Fruit fly (Drosophila melanogaster) whole organism, embryonic: ENCODE results near the gene CG16775.

Experiments
- Bdp1 ChIP-seq: fragments of 200-800 bp; sonication (Bioruptor generic); optimal IDR thresholded peaks from 3 replicates; lab custom pipeline; 2016; ENCODE audit warnings: missing biosample characterization, missing genetic modification characterization
- C15 ChIP-seq: fragments of 200-800 bp; sonication (Bioruptor generic); IDR thresholded peaks from 3 replicates; pipeline ENCODE4 v1.3.6; 2022; ENCODE audit warnings: missing biosample characterization, missing genetic modification characterization
- CG10543 ChIP-seq: fragments of 200-800 bp; sonication (Bioruptor generic); optimal IDR thresholded peaks from 3 replicates; lab custom pipeline; 2017; ENCODE audit warnings: missing biosample characterization, mild to moderate bottlenecking, missing genetic modification characterization, moderate library complexity
- CG12155 ChIP-seq: fragments of 200-800 bp; sonication (Bioruptor generic); optimal IDR thresholded peaks from 3 replicates; lab custom pipeline; 2016; ENCODE audit warnings: missing biosample characterization, missing genetic modification characterization
- CG1602 ChIP-seq: fragments of 200-800 bp; sonication (Bioruptor generic); optimal IDR thresholded peaks from 3 replicates; lab custom pipeline; 2016; ENCODE audit warnings: missing biosample characterization, missing genetic modification characterization
- CG16813 ChIP-seq: fragments of 200-800 bp; sonication (Bioruptor generic); IDR thresholded peaks from 3 replicates; pipeline ENCODE4 v1.3.6; 2022; ENCODE audit warnings: missing biosample characterization, missing genetic modification characterization; ENCODE audit not compliant: partially characterized antibody
- CG17359 ChIP-seq: fragments of 200-800 bp; sonication (Bioruptor generic); optimal IDR thresholded peaks from 3 replicates; lab custom pipeline; 2018; ENCODE audit warnings: missing biosample characterization, mild to moderate bottlenecking, missing genetic modification characterization, moderate library complexity
- CG17568 ChIP-seq: fragments of 200-800 bp; sonication (Bioruptor generic); optimal IDR thresholded peaks from 2 replicates; lab custom pipeline; 2018; ENCODE audit warnings: missing biosample characterization, mild to moderate bottlenecking, missing genetic modification characterization, moderate library complexity
- CG2202 ChIP-seq: fragments of 200-800 bp; sonication (Bioruptor generic); optimal IDR thresholded peaks from 2 replicates; lab custom pipeline; 2018; ENCODE audit warnings: missing biosample characterization, mild to moderate bottlenecking, missing genetic modification characterization
- CG33213 ChIP-seq: fragments of 200-800 bp; sonication (Bioruptor generic); optimal IDR thresholded peaks from 3 replicates; lab custom pipeline; 2016; ENCODE audit warnings: missing biosample characterization, missing genetic modification characterization
- CG3726 ChIP-seq: fragments of 200-800 bp; sonication (Bioruptor generic); IDR thresholded peaks from 3 replicates; pipeline ENCODE4, ENCODE4 v1.3.6; 2022; ENCODE audit warnings: missing biosample characterization, missing genetic modification characterization
- CG4282 ChIP-seq: fragments of 200-800 bp; sonication (Bioruptor generic); optimal IDR thresholded peaks from 2 replicates; lab custom pipeline; 2016; ENCODE audit warnings: missing biosample characterization, missing genetic modification characterization
- CG4360 ChIP-seq: fragments of 200-800 bp; sonication (Bioruptor generic); IDR thresholded peaks from 2 replicates; pipeline ENCODE4 v1.3.6; 2022; ENCODE audit warnings: missing biosample characterization, missing genetic modification characterization
- CG7745 ChIP-seq: fragments of 200-800 bp; sonication (Bioruptor generic); optimal IDR thresholded peaks from 2 replicates; lab custom pipeline; 2018; ENCODE audit warnings: missing biosample characterization, mild to moderate bottlenecking, missing genetic modification characterization, moderate library complexity
- CG8944 ChIP-seq: fragments of 200-800 bp; sonication (Bioruptor generic); optimal IDR thresholded peaks from 3 replicates; lab custom pipeline; 2016; ENCODE audit warnings: missing biosample characterization, missing genetic modification characterization
- CTCF ChIP-seq: fragments of 200-800 bp; sonication (Bioruptor generic); optimal IDR thresholded peaks from 2 replicates; lab custom pipeline; 2017; ENCODE audit warnings: missing biosample characterization, mild to moderate bottlenecking, missing genetic modification characterization, moderate library complexity
- Doc3 ChIP-seq: fragments of 200-800 bp; sonication (Bioruptor generic); IDR thresholded peaks from 3 replicates; pipeline ENCODE4 v1.3.6; 2022; ENCODE audit warnings: missing biosample characterization, missing genetic modification characterization; ENCODE audit not compliant: partially characterized antibody
- Dp ChIP-seq: fragments of 200-800 bp; sonication (Bioruptor generic); optimal IDR thresholded peaks from 2 replicates; lab custom pipeline; 2018; ENCODE audit warnings: missing biosample characterization, mild to moderate bottlenecking, missing genetic modification characterization, moderate library complexity
- H2.0 ChIP-seq: fragments of 200-800 bp; sonication (Bioruptor generic); IDR thresholded peaks from 2 replicates; pipeline ENCODE4 v1.3.6; 2022; ENCODE audit warnings: missing biosample characterization, missing genetic modification characterization
- Med ChIP-seq: fragments of 200-800 bp; sonication (Bioruptor generic); peaks from one replicate; lab custom pipeline; 2016; ENCODE audit warnings: missing biosample characterization, missing genetic modification characterization, mild to moderate bottlenecking, inconsistent platforms, moderate library complexity
- Myb ChIP-seq: fragments of 200-800 bp; sonication (Bioruptor generic); optimal IDR thresholded peaks from 2 replicates; lab custom pipeline; 2016; ENCODE audit warnings: missing biosample characterization, missing genetic modification characterization
- NK7.1 ChIP-seq: fragments of 200-800 bp; sonication (Bioruptor generic); optimal IDR thresholded peaks from 3 replicates; lab custom pipeline; 2016; ENCODE audit warnings: missing biosample characterization, missing genetic modification characterization
- Nf-YC ChIP-seq: fragments of 200-800 bp; optimal IDR thresholded peaks from 3 replicates; lab custom pipeline; 2019; ENCODE audit warnings: missing biosample characterization, mild to moderate bottlenecking, missing genetic modification characterization, moderate library complexity
- NfI ChIP-seq: fragments of 200-800 bp; sonication (Bioruptor generic); optimal IDR thresholded peaks from 3 replicates; lab custom pipeline; 2018; ENCODE audit warnings: missing biosample characterization, mild to moderate bottlenecking, missing genetic modification characterization, moderate library complexity
- PHDP ChIP-seq: fragments of 200-800 bp; sonication (Bioruptor generic); optimal IDR thresholded peaks from 3 replicates; lab custom pipeline; 2018; ENCODE audit warnings: missing biosample characterization, mild to moderate bottlenecking, missing genetic modification characterization, moderate library complexity
- Ravus ChIP-seq: fragments of 200-800 bp; sonication (Bioruptor generic); IDR thresholded peaks from 2 replicates; pipeline ENCODE4 v1.3.6; 2022; ENCODE audit warnings: missing biosample characterization, missing genetic modification characterization
- Rfx ChIP-seq: fragments of 200-800 bp; sonication (Bioruptor generic); IDR thresholded peaks from 2 replicates; pipeline ENCODE4 v1.3.6; 2022; ENCODE audit warnings: missing biosample characterization, missing genetic modification characterization
- TFAM ChIP-seq: fragments of 200-800 bp; sonication (Bioruptor generic); optimal IDR thresholded peaks from 2 replicates; lab custom pipeline; 2017; ENCODE audit warnings: missing biosample characterization, missing genetic modification characterization, inconsistent platforms
- Xrp1 ChIP-seq: fragments of 200-800 bp; sonication (Bioruptor generic); IDR thresholded peaks from 2 replicates; pipeline ENCODE4 v1.3.6; 2022; ENCODE audit warnings: missing biosample characterization, missing genetic modification characterization
- YL-1 ChIP-seq: fragments of 200-800 bp; sonication (Bioruptor generic); optimal IDR thresholded peaks from 3 replicates; lab custom pipeline; 2017; ENCODE audit warnings: missing biosample characterization, mild to moderate bottlenecking, missing genetic modification characterization
- bbx ChIP-seq: fragments of 200-800 bp; sonication (Bioruptor generic); IDR thresholded peaks from 2 replicates; pipeline ENCODE4 v1.3.6; 2022; ENCODE audit warnings: missing biosample characterization, missing genetic modification characterization; ENCODE audit not compliant: partially characterized antibody
- cas ChIP-seq: fragments of 200-800 bp; sonication (Bioruptor generic); IDR thresholded peaks from 2 replicates; pipeline ENCODE4 v1.3.6; 2022; ENCODE audit warnings: missing biosample characterization, missing genetic modification characterization
- chn ChIP-seq: fragments of 200-800 bp; sonication (Bioruptor generic); optimal IDR thresholded peaks from 2 replicates; lab custom pipeline; 2016; ENCODE audit warnings: missing biosample characterization, missing genetic modification characterization
- fd64A ChIP-seq: fragments of 200-800 bp; sonication (Bioruptor generic); optimal IDR thresholded peaks from 3 replicates; lab custom pipeline; 2018; ENCODE audit warnings: missing biosample characterization, mild to moderate bottlenecking, missing genetic modification characterization
- gcm ChIP-seq: fragments of 200-800 bp; sonication (Bioruptor generic); optimal IDR thresholded peaks from 2 replicates; lab custom pipeline; 2019; ENCODE audit warnings: missing biosample characterization, mild to moderate bottlenecking, missing genetic modification characterization, moderate library complexity
- grn ChIP-seq: fragments of 200-800 bp; sonication (Bioruptor generic); optimal IDR thresholded peaks from 3 replicates; lab custom pipeline; 2017; ENCODE audit warnings: missing biosample characterization, missing genetic modification characterization
- gro ChIP-seq: fragments of 200-800 bp; sonication (Bioruptor generic); optimal IDR thresholded peaks from 2 replicates; lab custom pipeline; 2016; ENCODE audit warnings: missing biosample characterization, missing genetic modification characterization
- inv ChIP-seq: fragments of 200-800 bp; sonication (Bioruptor generic); IDR thresholded peaks from 2 replicates; pipeline ENCODE4 v1.3.6; 2022; ENCODE audit warnings: missing biosample characterization, missing genetic modification characterization; ENCODE audit not compliant: partially characterized antibody
- lola ChIP-seq, 3 experiments: fragments of >200 bp in 2 of 3; fragments of 200-800 bp in 1 of 3; sonication (Bioruptor generic) in 1 of 3; optimal IDR thresholded peaks; 2 replicates each; lab custom pipeline; 2017 to 2019; ENCODE audit warnings: missing biosample characterization in 3 of 3, missing genetic modification characterization in 3 of 3, mild to moderate bottlenecking in 1 of 3, moderate library complexity in 1 of 3
- nmo ChIP-seq: fragments of 200-800 bp; sonication (Bioruptor generic); optimal IDR thresholded peaks from 2 replicates; lab custom pipeline; 2018; ENCODE audit warnings: missing biosample characterization, mild to moderate bottlenecking, missing genetic modification characterization, moderate library complexity
- scrt ChIP-seq: fragments of 200-800 bp; sonication (Bioruptor generic); optimal IDR thresholded peaks from 2 replicates; lab custom pipeline; 2018; ENCODE audit warnings: missing biosample characterization, mild to moderate bottlenecking, missing genetic modification characterization, moderate library complexity
- sd ChIP-seq: fragments of 200-800 bp; sonication (Bioruptor generic); optimal IDR thresholded peaks from 3 replicates; lab custom pipeline; 2018; ENCODE audit warnings: missing biosample characterization, mild to moderate bottlenecking, missing genetic modification characterization, moderate library complexity
- shn ChIP-seq: fragments of 200-800 bp; sonication (Bioruptor generic); optimal IDR thresholded peaks from 3 replicates; lab custom pipeline; 2016; ENCODE audit warnings: missing biosample characterization, missing genetic modification characterization
- slbo ChIP-seq: fragments of 200-800 bp; sonication (Bioruptor generic); IDR thresholded peaks from 2 replicates; pipeline ENCODE4 v1.3.6; 2022; ENCODE audit warnings: missing biosample characterization, missing genetic modification characterization
- so ChIP-seq: fragments of 200-800 bp; sonication (Bioruptor generic); IDR thresholded peaks from 3 replicates; pipeline ENCODE4 v1.3.6; 2022; ENCODE audit warnings: missing biosample characterization, missing genetic modification characterization
- stwl ChIP-seq: fragments of 200-800 bp; sonication (Bioruptor generic); optimal IDR thresholded peaks from 3 replicates; lab custom pipeline; 2018; ENCODE audit warnings: missing biosample characterization, mild to moderate bottlenecking, missing genetic modification characterization, moderate library complexity
- tap ChIP-seq: fragments of 200-800 bp; optimal IDR thresholded peaks from 3 replicates; lab custom pipeline; 2019; ENCODE audit warnings: missing biosample characterization, mild to moderate bottlenecking, missing genetic modification characterization, moderate library complexity
- trem ChIP-seq: fragments of 200-800 bp; optimal IDR thresholded peaks from 3 replicates; lab custom pipeline; 2019; ENCODE audit warnings: missing biosample characterization, mild to moderate bottlenecking, missing genetic modification characterization, moderate library complexity
- wek ChIP-seq: fragments of 200-800 bp; sonication (Bioruptor generic); optimal IDR thresholded peaks from 3 replicates; lab custom pipeline; 2018; ENCODE audit warnings: missing biosample characterization, mild to moderate bottlenecking, missing genetic modification characterization, moderate library complexity

The CG16775 gene

dm6 chr3L:17846169-17846981 is 40.1 kb downstream of the CG16775 start, which contains the start of the genes MED19 and CG7430 (continued):
- peak; percentile 24; the same call in 1 of the 2 replicates for TF ChIP-seq slbo
- TF ChIP-seq Med (GFP tag; lab: Kevin White, UChicago): peak; percentile 84
- no peak for TF ChIP-seq gro (GFP tag; lab: Kevin White, UChicago)
- no peak for TF ChIP-seq CG3726 (GFP tag; lab: Robert Waterston, UW)
- no peak for TF ChIP-seq CG8944 (GFP tag; lab: Kevin White, UChicago)
- TF ChIP-seq Dp (GFP tag; lab: Kevin White, UChicago): peak; percentile 13
- TF ChIP-seq CG7745: peak; percentile 1
- TF ChIP-seq YL-1 (GFP tag; lab: Kevin White, UChicago): peak; percentile 90
- peak; percentile 45 for TF ChIP-seq CG33213 (GFP tag; lab: Kevin White, UChicago)
- 0 out of 2 replicates have a peak, but pooled peaks have one; percentile 11 for TF ChIP-seq inv (GFP tag; lab: Robert Waterston, UW)
- peak; percentile 56; the same call in 1 of the 2 replicates for TF ChIP-seq bbx
- TF ChIP-seq NfI (GFP tag; lab: Kevin White, UChicago): peak; percentile 1
- no peak for TF ChIP-seq CG2202 (tag; lab: Kevin White, UChicago)
- no peak for TF ChIP-seq Ravus (GFP tag; lab: Robert Waterston, UW)
- no peak for TF ChIP-seq Xrp1 (GFP tag; lab: Robert Waterston, UW)
- peak; percentile 2 for TF ChIP-seq Nf-YC (tag; lab: Kevin White, UChicago)
- TF ChIP-seq CTCF (GFP tag; lab: Kevin White, UChicago): peak; percentile 17
- peak; percentile 56 for TF ChIP-seq fd64A (GFP tag; lab: Kevin White, UChicago)
- TF ChIP-seq CG16813 (GFP tag; lab: Robert Waterston, UW): peak; percentile 49
- TF ChIP-seq CG4360: peak; percentile 28
- no peak for TF ChIP-seq cas (GFP tag; lab: Robert Waterston, UW)
- peak; percentile 23 for TF ChIP-seq PHDP
- TF ChIP-seq chn: no peak
- TF ChIP-seq Rfx (GFP tag; lab: Robert Waterston, UW): peak; percentile 26
- no peak for TF ChIP-seq C15 (GFP tag; lab: Robert Waterston, UW)
- TF ChIP-seq H2.0 (GFP tag; lab: Robert Waterston, UW): no peak
- TF ChIP-seq CG12155 (GFP tag; lab: Kevin White, UChicago): no peak
- no peak for TF ChIP-seq sd (tag; lab: Kevin White, UChicago)
- TF ChIP-seq lola (GFP tag; optimal IDR thresholded peaks at IDR 0.05; lab: Kevin White, UChicago): peak in 1 of 3 experiments; percentile 16
- TF ChIP-seq stwl: peak; percentile 36
- peak; percentile 16 for TF ChIP-seq wek (GFP tag; lab: Kevin White, UChicago)
- TF ChIP-seq shn (GFP tag; lab: Kevin White, UChicago): no peak
- TF ChIP-seq Bdp1: no peak
- peak; percentile 17; the same call in 2 of the 3 replicates for TF ChIP-seq Doc3 (GFP tag; lab: Robert Waterston, UW)
- no peak for TF ChIP-seq scrt (GFP tag; lab: Kevin White, UChicago)
- no peak for TF ChIP-seq tap (tag; lab: Kevin White, UChicago)
- TF ChIP-seq so (GFP tag; lab: Robert Waterston, UW): no peak
- no peak for TF ChIP-seq NK7.1 (GFP tag; lab: Kevin White, UChicago)
- peak; percentile 20 for TF ChIP-seq gcm (GFP tag; lab: Kevin White, UChicago)
- TF ChIP-seq CG17359: peak; percentile 12
- peak; percentile 15 for TF ChIP-seq CG4282
- peak; percentile 45 for TF ChIP-seq nmo
- TF ChIP-seq Myb (GFP tag; lab: Kevin White, UChicago): no peak
- TF ChIP-seq grn: no peak
- peak; percentile 36 for TF ChIP-seq trem (tag; lab: Kevin White, UChicago)
- TF ChIP-seq CG10543: peak; percentile 30
- TF ChIP-seq CG1602 (GFP tag; lab: Kevin White, UChicago): no peak
- no peak for TF ChIP-seq CG17568 (GFP tag; lab: Kevin White, UChicago)
- TF ChIP-seq TFAM (GFP tag; lab: Kevin White, UChicago): no peak
